Fruit fly (Drosophila melanogaster) whole organism, embryonic: ENCODE results near the gene CG14280.

Experiments used
- BtbVII ChIP-seq: fragments of 200-800 bp; sonication (Bioruptor generic); optimal IDR thresholded peaks from 3 replicates; lab custom pipeline; 2017; ENCODE audit warnings: missing biosample characterization, mild to moderate bottlenecking, missing genetic modification characterization
- CG12104 ChIP-seq: fragments of 200-800 bp; sonication (Bioruptor generic); optimal IDR thresholded peaks from 3 replicates; lab custom pipeline; 2016; ENCODE audit warnings: missing biosample characterization, missing genetic modification characterization
- CG12155 ChIP-seq: fragments of 200-800 bp; sonication (Bioruptor generic); optimal IDR thresholded peaks from 3 replicates; lab custom pipeline; 2016; ENCODE audit warnings: missing biosample characterization, missing genetic modification characterization
- CG12744 ChIP-seq: fragments of 200-800 bp; sonication (Bioruptor generic); optimal IDR thresholded peaks from 2 replicates; lab custom pipeline; 2016; ENCODE audit warnings: missing biosample characterization, missing genetic modification characterization
- CG13287 ChIP-seq: fragments of 200-800 bp; sonication (Bioruptor generic); IDR thresholded peaks from 2 replicates; pipeline ENCODE4 v1.3.6; 2022; ENCODE audit warnings: missing biosample characterization, missing genetic modification characterization; ENCODE audit not compliant: partially characterized antibody
- CG15479 ChIP-seq: fragments of 200-800 bp; sonication (Bioruptor generic); optimal IDR thresholded peaks from 3 replicates; lab custom pipeline; 2019; ENCODE audit warnings: missing biosample characterization, mild to moderate bottlenecking, missing genetic modification characterization, moderate library complexity
- CG15696 ChIP-seq: fragments of 200-800 bp; sonication (Bioruptor generic); optimal IDR thresholded peaks from 2 replicates; lab custom pipeline; 2019; ENCODE audit warnings: missing biosample characterization, mild to moderate bottlenecking, missing genetic modification characterization, moderate library complexity
- CG1603 ChIP-seq: fragments of 200-800 bp; sonication (Bioruptor generic); optimal IDR thresholded peaks from 2 replicates; lab custom pipeline; 2019; ENCODE audit warnings: missing biosample characterization, mild to moderate bottlenecking, missing genetic modification characterization, moderate library complexity
- CG2120 ChIP-seq: fragments of 200-800 bp; sonication (Bioruptor generic); optimal IDR thresholded peaks from 3 replicates; lab custom pipeline; 2016; ENCODE audit warnings: missing biosample characterization, missing genetic modification characterization
- CG31365 ChIP-seq: fragments of 200-800 bp; sonication (Bioruptor generic); optimal IDR thresholded peaks from 2 replicates; lab custom pipeline; 2018; ENCODE audit warnings: missing biosample characterization, mild to moderate bottlenecking, missing genetic modification characterization
- CG32767 ChIP-seq: fragments of 200-800 bp; sonication (Bioruptor generic); IDR thresholded peaks from 2 replicates; pipeline ENCODE4 v1.3.6; 2022; ENCODE audit warnings: missing biosample characterization, missing genetic modification characterization
- CG33213 ChIP-seq: fragments of 200-800 bp; sonication (Bioruptor generic); optimal IDR thresholded peaks from 3 replicates; lab custom pipeline; 2016; ENCODE audit warnings: missing biosample characterization, missing genetic modification characterization
- CG34422 ChIP-seq: fragments of 200-800 bp; sonication (Bioruptor generic); IDR thresholded peaks from 3 replicates; pipeline ENCODE4 v1.3.6; 2022; ENCODE audit warnings: missing biosample characterization, missing genetic modification characterization
- CG43689 ChIP-seq: fragments of 200-800 bp; sonication (Bioruptor generic); IDR thresholded peaks from 2 replicates; pipeline ENCODE4 v1.3.6; 2022; ENCODE audit warnings: missing biosample characterization, missing genetic modification characterization
- CG4404 ChIP-seq: fragments of 200-800 bp; sonication (Bioruptor generic); IDR thresholded peaks from 2 replicates; pipeline ENCODE4 v1.3.6; 2022; ENCODE audit warnings: missing biosample characterization, missing genetic modification characterization
- CG6813 ChIP-seq: fragments of 200-800 bp; sonication (Bioruptor generic); optimal IDR thresholded peaks from 2 replicates; lab custom pipeline; 2017; ENCODE audit warnings: missing biosample characterization, missing genetic modification characterization, mild to moderate bottlenecking, moderate library complexity, missing genetic modification reagents
- CTCF ChIP-seq: fragments of 200-800 bp; sonication (Bioruptor generic); optimal IDR thresholded peaks from 2 replicates; lab custom pipeline; 2017; ENCODE audit warnings: missing biosample characterization, mild to moderate bottlenecking, missing genetic modification characterization, moderate library complexity
- CkIIα-i1 ChIP-seq: fragments of 200-800 bp; sonication (Bioruptor generic); IDR thresholded peaks from 2 replicates; pipeline ENCODE4 v1.3.6; 2022; ENCODE audit warnings: missing biosample characterization, missing genetic modification characterization
- CrebB ChIP-seq: fragments of 200-800 bp; sonication (Bioruptor generic); optimal IDR thresholded peaks from 3 replicates; lab custom pipeline; 2018; ENCODE audit warnings: missing biosample characterization, mild to moderate bottlenecking, missing genetic modification characterization
- Dp ChIP-seq: fragments of 200-800 bp; sonication (Bioruptor generic); optimal IDR thresholded peaks from 2 replicates; lab custom pipeline; 2018; ENCODE audit warnings: missing biosample characterization, mild to moderate bottlenecking, missing genetic modification characterization, moderate library complexity
- Elba2 ChIP-seq: fragments of 200-800 bp; sonication (Bioruptor generic); optimal IDR thresholded peaks from 3 replicates; lab custom pipeline; 2016; ENCODE audit warnings: missing biosample characterization, missing genetic modification characterization
- Hey ChIP-seq: fragments of 200-800 bp; sonication (Bioruptor generic); optimal IDR thresholded peaks from 3 replicates; lab custom pipeline; 2018; ENCODE audit warnings: missing biosample characterization, mild to moderate bottlenecking, missing genetic modification characterization
- Sox100B ChIP-seq: fragments of 200-800 bp; sonication (Bioruptor generic); optimal IDR thresholded peaks from 3 replicates; lab custom pipeline; 2018; ENCODE audit warnings: missing biosample characterization, mild to moderate bottlenecking, missing genetic modification characterization
- ac ChIP-seq: fragments of 200-800 bp; sonication (Bioruptor generic); optimal IDR thresholded peaks from 3 replicates; lab custom pipeline; 2017; ENCODE audit warnings: missing biosample characterization, mild to moderate bottlenecking, missing genetic modification characterization
- crp ChIP-seq, 2 experiments: fragments of 200-800 bp; sonication (Bioruptor generic); optimal IDR thresholded peaks; 2 replicates in 1 of 2; 3 replicates in 1 of 2; lab custom pipeline; 2017; ENCODE audit warnings: missing biosample characterization in 2 of 2, missing genetic modification characterization in 2 of 2, mild to moderate bottlenecking in 1 of 2, moderate library complexity in 1 of 2
- en ChIP-seq: fragments of 200-800 bp; sonication (Bioruptor generic); optimal IDR thresholded peaks from 2 replicates; lab custom pipeline; 2016; ENCODE audit warnings: missing biosample characterization, missing genetic modification characterization
- ewg ChIP-seq: fragments of 200-800 bp; sonication (Bioruptor generic); optimal IDR thresholded peaks from 3 replicates; lab custom pipeline; 2017; ENCODE audit warnings: mild to moderate bottlenecking, missing biosample characterization, missing genetic modification reagents, missing genetic modification characterization
- fd102C ChIP-seq: fragments of 200-800 bp; sonication (Bioruptor generic); optimal IDR thresholded peaks from 2 replicates; lab custom pipeline; 2018; ENCODE audit warnings: missing biosample characterization, mild to moderate bottlenecking, missing genetic modification characterization, moderate library complexity
- grn ChIP-seq: fragments of 200-800 bp; sonication (Bioruptor generic); optimal IDR thresholded peaks from 3 replicates; lab custom pipeline; 2017; ENCODE audit warnings: missing biosample characterization, missing genetic modification characterization
- kah ChIP-seq: fragments of 200-800 bp; sonication (Bioruptor generic); optimal IDR thresholded peaks from 2 replicates; lab custom pipeline; 2018; ENCODE audit warnings: missing biosample characterization, mild to moderate bottlenecking, missing genetic modification characterization
- nerfin-1 ChIP-seq: fragments of 200-800 bp; sonication (Bioruptor generic); optimal IDR thresholded peaks from 3 replicates; lab custom pipeline; 2019; ENCODE audit warnings: missing biosample characterization, mild to moderate bottlenecking, missing genetic modification characterization, moderate library complexity
- pnt ChIP-seq: fragments of 200-800 bp; sonication (Bioruptor generic); optimal IDR thresholded peaks from 3 replicates; lab custom pipeline; 2016; ENCODE audit warnings: missing biosample characterization, missing genetic modification characterization
- schlank ChIP-seq: fragments of 200-800 bp; sonication (Bioruptor generic); optimal IDR thresholded peaks from 2 replicates; lab custom pipeline; 2018; ENCODE audit warnings: missing biosample characterization, mild to moderate bottlenecking, missing genetic modification characterization
- scrt ChIP-seq: fragments of 200-800 bp; sonication (Bioruptor generic); optimal IDR thresholded peaks from 2 replicates; lab custom pipeline; 2018; ENCODE audit warnings: missing biosample characterization, mild to moderate bottlenecking, missing genetic modification characterization, moderate library complexity
- sens ChIP-seq: fragments of 200-800 bp; sonication (Bioruptor generic); peaks from one replicate; lab custom pipeline; 2016; ENCODE audit warnings: missing biosample characterization, missing genetic modification characterization
- twi ChIP-seq: fragments of 200-800 bp; optimal IDR thresholded peaks from 2 replicates; lab custom pipeline; 2019; ENCODE audit warnings: missing biosample characterization, mild to moderate bottlenecking, missing genetic modification characterization, moderate library complexity
- unc-4 ChIP-seq: fragments of 200-800 bp; sonication (Bioruptor generic); IDR thresholded peaks from 2 replicates; pipeline ENCODE4 v1.3.6; 2022; ENCODE audit warnings: missing biosample characterization, missing genetic modification characterization; ENCODE audit not compliant: partially characterized antibody
- zen2 ChIP-seq: fragments of 200-800 bp; sonication (Bioruptor generic); IDR thresholded peaks from 3 replicates; pipeline ENCODE4 v1.3.6; 2022; ENCODE audit warnings: missing biosample characterization, missing genetic modification characterization; ENCODE audit not compliant: partially characterized antibody

Gene CG14280

dm6 chr3R:19245399-19245798 lies 11.2 kb upstream of the CG14280 start:
- no peak for TF ChIP-seq Elba2
- peak; percentile 57 for TF ChIP-seq CTCF (GFP tag; lab: Kevin White, UChicago)
- TF ChIP-seq, all 482 proteins: peak for 1

DNA sequence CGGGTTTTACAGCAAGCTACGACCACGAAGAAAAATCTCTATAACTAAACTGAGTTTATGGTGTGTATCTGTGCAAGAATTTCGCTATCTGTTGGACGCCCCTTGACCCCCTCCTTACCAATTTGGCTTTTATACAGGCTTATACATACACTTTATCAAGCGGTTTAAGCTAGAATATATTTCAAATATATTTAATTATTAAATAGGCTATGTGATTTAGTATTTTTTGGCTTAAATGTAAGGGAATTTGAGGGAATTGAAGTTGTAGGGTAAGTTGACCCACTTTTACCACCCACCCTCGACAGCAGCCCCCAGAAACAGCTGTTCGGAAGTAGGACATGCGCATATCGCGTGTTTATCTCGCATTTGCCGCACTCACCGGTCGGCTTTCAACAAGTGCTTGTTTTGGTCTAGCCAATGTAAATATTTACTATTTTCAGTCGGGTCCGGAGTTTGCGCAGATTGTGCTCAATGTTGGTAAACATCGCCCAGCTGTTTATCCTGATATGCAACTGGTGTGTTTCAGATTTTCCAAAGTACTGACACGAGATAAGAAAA lies 10.4 kb upstream of the CG14280 start, which contains the start of gene unc79:
Gene unc79, minus strand, starts transcription at position 51 of the 558 bp plus-strand sequence.
- TF ChIP-seq scrt (GFP tag; lab: Kevin White, UChicago) (peak; percentile 100), grn (GFP tag; lab: Kevin White, UChicago) (peak; percentile 5), CG12104 (GFP tag; lab: Kevin White, UChicago) (no peak), CG12155 (no peak), pnt (GFP tag; lab: Kevin White, UChicago) (no peak), crp (GFP tag; optimal IDR thresholded peaks at IDR 0.05; lab: Kevin White, UChicago) (peak in 1 of 2 experiments; percentile 55), zen2 (GFP tag; lab: Robert Waterston, UW) (no peak), BtbVII (GFP tag; lab: Kevin White, UChicago) (no peak), sens (peak; percentile 20), CG33213 (no peak), CG15479 (GFP tag; lab: Kevin White, UChicago) (peak; percentile 57), Hey (tag; lab: Kevin White, UChicago) (no peak), ewg (GFP tag; lab: Kevin White, UChicago) (peak; percentile 91), CG31365 (tag; lab: Kevin White, UChicago) (no peak), CkIIα-i1 (GFP tag; lab: Robert Waterston, UW) (no peak), CG34422 (peak; percentile 51; the same call in 1 of the 3 replicates), CrebB (tag; lab: Kevin White, UChicago) (no peak), en (GFP tag; lab: Kevin White, UChicago) (no peak), CG13287 (GFP tag; lab: Robert Waterston, UW) (peak; percentile 18; the same call in 1 of the 2 replicates), ac (GFP tag; lab: Kevin White, UChicago) (peak; percentile 28), kah (GFP tag; lab: Kevin White, UChicago) (no peak), fd102C (GFP tag; lab: Kevin White, UChicago) (peak; percentile 70), CG4404 (GFP tag; lab: Robert Waterston, UW) (no peak), Dp (GFP tag; lab: Kevin White, UChicago) (no peak), CG32767 (peak; percentile 54; the same call in 1 of the 2 replicates), schlank (tag; lab: Kevin White, UChicago) (no peak), CG15696 (peak; percentile 54), twi (tag; lab: Kevin White, UChicago) (peak; percentile 48), CG43689 (GFP tag; lab: Robert Waterston, UW) (no peak), CG6813 (GFP tag; lab: Kevin White, UChicago) (peak; percentile 27), CG1603 (tag; lab: Kevin White, UChicago) (no peak), unc-4 (GFP tag; lab: Robert Waterston, UW) (0 out of 2 replicates have a peak, but pooled peaks have one; percentile 23), CG2120 (no peak), CG12744 (GFP tag; lab: Kevin White, UChicago) (no peak), Sox100B (no peak), nerfin-1 (tag; lab: Kevin White, UChicago) (peak; percentile 91)
